Worm (Caenorhabditis elegans) whole organism, L4 larva: ENCODE measurements around the gene srlf-32.

ENCODE experiments used
- aly-2 ChIP-seq: sonication (generic microtip); optimal IDR thresholded peaks from 2 replicates; lab custom pipeline; 2018; ENCODE audit warnings: missing biosample characterization, missing genetic modification characterization
- ceh-28 ChIP-seq: fragments of 150-350 bp; optimal IDR thresholded peaks from 2 replicates; lab custom pipeline; 2014; ENCODE audit warnings: missing biosample characterization, missing genetic modification reagents, missing genetic modification characterization
- egl-43 ChIP-seq: fragments of 200-800 bp; sonication (Bioruptor generic); IDR thresholded peaks from 2 replicates; pipeline ENCODE4 v1.3.6; 2022; ENCODE audit warnings: missing genetic modification reagents, missing genetic modification characterization, missing compliant biosample characterization
- fkh-10 ChIP-seq: fragments of 150-350 bp; optimal IDR thresholded peaks from 2 replicates; lab custom pipeline; 2014; ENCODE audit warnings: missing biosample characterization, missing genetic modification reagents, missing genetic modification characterization
- fos-1 ChIP-seq: fragments of 150-350 bp; optimal IDR thresholded peaks from 2 replicates; lab custom pipeline; 2014; ENCODE audit warnings: missing biosample characterization, missing genetic modification characterization
- mdl-1 ChIP-seq, 2 experiments: fragments of 150-350 bp in 1 of 2; sonication (generic microtip) in 1 of 2; optimal IDR thresholded peaks; 2 replicates each; lab custom pipeline; 2014 to 2017; ENCODE audit warnings: missing biosample characterization in 2 of 2, missing genetic modification characterization in 2 of 2
- mep-1 ChIP-seq: fragments of 150-350 bp; sonication (generic microtip); optimal IDR thresholded peaks from 3 replicates; lab custom pipeline; 2014; ENCODE audit warnings: missing biosample characterization, missing genetic modification characterization
- mes-2 ChIP-seq: sonication (generic microtip); optimal IDR thresholded peaks from 2 replicates; lab custom pipeline; 2016; ENCODE audit warnings: missing genotype, mild to moderate bottlenecking, missing genetic modification characterization, missing compliant biosample characterization; ENCODE audit not compliant: poor library complexity, severe bottlenecking
- pha-4 ChIP-seq, 2 experiments: fragments of 150-350 bp in 1 of 2; fragments of 200-800 bp in 1 of 2; sonication (Bioruptor generic) in 1 of 2; IDR thresholded peaks in 1 of 2; optimal IDR thresholded peaks in 1 of 2; 2 replicates each; pipeline versions ENCODE4 v1.3.6 to Lab custom; 2014 to 2022; ENCODE audit warnings: missing genetic modification characterization in 2 of 2, missing genetic modification reagents in 2 of 2, missing biosample characterization in 1 of 2, missing compliant biosample characterization in 1 of 2
- tra-1 ChIP-seq: fragments of 200-800 bp; sonication (Bioruptor generic); IDR thresholded peaks from 2 replicates; pipeline ENCODE4 v1.3.6; 2022; ENCODE audit warnings: missing genetic modification reagents, missing genetic modification characterization, missing compliant biosample characterization
- unc-62 ChIP-seq, 3 experiments: fragments of 150-350 bp in 1 of 3; sonication (generic microtip); optimal IDR thresholded peaks in 2 of 3; peaks in 1 of 3; 1 replicate in 1 of 3; 2 replicates in 2 of 3; lab custom pipeline; 2014 to 2017; ENCODE audit warnings: missing biosample characterization in 3 of 3, missing genetic modification characterization in 3 of 3, missing genetic modification reagents in 3 of 3, missing genotype in 1 of 3
- zag-1 ChIP-seq: fragments of 150-350 bp; optimal IDR thresholded peaks from 2 replicates; lab custom pipeline; 2014; ENCODE audit warnings: missing biosample characterization, missing genetic modification characterization
- zfp-2 ChIP-seq: sonication (generic microtip); optimal IDR thresholded peaks from 2 replicates; lab custom pipeline; 2016; ENCODE audit warnings: mild to moderate bottlenecking, missing genetic modification characterization, missing compliant biosample characterization
- ztf-7 ChIP-seq: fragments of 150-350 bp; optimal IDR thresholded peaks from 2 replicates; lab custom pipeline; 2014; ENCODE audit warnings: missing biosample characterization, missing genetic modification characterization

- TF ChIP-seq mep-1 (tag; lab: Kevin White, UChicago), result peak; percentile 44
- TF ChIP-seq aly-2 (tag; lab: Kevin White, UChicago), result no peak
- no peak for TF ChIP-seq ztf-7
- TF ChIP-seq mdl-1 (tag; optimal IDR thresholded peaks at IDR 0.05; lab: Kevin White, UChicago), result peak in 1 of 2 experiments; percentile 1
- no peak for TF ChIP-seq egl-43 (GFP tag; lab: Robert Waterston, UW)
- no peak for TF ChIP-seq fkh-10 (GFP tag; lab: Kevin White, UChicago)
- TF ChIP-seq pha-4 (GFP tag; IDR thresholded peaks at IDR 0.05; lab: Robert Waterston, UW), result no peak
- no peak for TF ChIP-seq pha-4 (tag; optimal IDR thresholded peaks at IDR 0.05; lab: Kevin White, UChicago)
- TF ChIP-seq tra-1 (GFP tag; lab: Robert Waterston, UW), result no peak
- TF ChIP-seq mes-2, result no peak
- no peak for TF ChIP-seq fos-1 (tag; lab: Kevin White, UChicago)
- no peak for TF ChIP-seq zag-1 (tag; lab: Kevin White, UChicago)
- TF ChIP-seq ceh-28 (tag; lab: Kevin White, UChicago), result no peak
- no peak for TF ChIP-seq zfp-2 (tag; lab: Kevin White, UChicago)
- TF ChIP-seq unc-62 (GFP tag; optimal IDR thresholded peaks at IDR 0.05 in 1 of 2; lab: Kevin White, UChicago), result peak in 1 of 2 experiments; percentile 62
- no peak for TF ChIP-seq unc-62 (tag; optimal IDR thresholded peaks at IDR 0.05; lab: Kevin White, UChicago)
These were observed 10.7 kb upstream of the srlf-32 start, which contains the start of gene fat-6 for ce11 chrIV:11914837-11915737.
